Worm (Caenorhabditis elegans) whole organism, early embryonic: ENCODE data around the gene zmp-4.

ENCODE experiments used
- B0310.2 ChIP-seq: sonication (generic microtip); optimal IDR thresholded peaks from 2 replicates; lab custom pipeline; 2016; ENCODE audit warnings: mild to moderate bottlenecking, missing genetic modification characterization, missing compliant biosample characterization
- F13C5.2 ChIP-seq: sonication (generic microtip); optimal IDR thresholded peaks from 2 replicates; lab custom pipeline; 2017; ENCODE audit warnings: mild to moderate bottlenecking, missing genetic modification characterization, inconsistent platforms, missing compliant biosample characterization
- aly-1 ChIP-seq: sonication (generic microtip); optimal IDR thresholded peaks from 2 replicates; lab custom pipeline; 2016; ENCODE audit warnings: missing genetic modification characterization, missing compliant biosample characterization
- ama-1 ChIP-seq: fragments of 150-350 bp; optimal IDR thresholded peaks from 2 replicates; lab custom pipeline; 2014
- ceh-36 ChIP-seq: sonication (generic microtip); optimal IDR thresholded peaks from 2 replicates; lab custom pipeline; 2016; ENCODE audit warnings: missing genetic modification characterization, inconsistent platforms, missing compliant biosample characterization
- ets-7 ChIP-seq: sonication (generic microtip); optimal IDR thresholded peaks from 2 replicates; lab custom pipeline; 2016; ENCODE audit warnings: missing genotype, missing genetic modification characterization, missing compliant biosample characterization
- flt-1 ChIP-seq: fragments of 200-800 bp; sonication (Bioruptor generic); IDR thresholded peaks from 2 replicates; pipeline ENCODE4 v1.3.6; 2022; ENCODE audit warnings: missing genetic modification characterization, missing compliant biosample characterization
- hmbx-1 ChIP-seq: sonication (generic microtip); optimal IDR thresholded peaks from 2 replicates; lab custom pipeline; 2016; ENCODE audit warnings: mild to moderate bottlenecking, missing genetic modification characterization, missing compliant biosample characterization
- hnd-1 ChIP-seq: sonication (generic microtip); optimal IDR thresholded peaks from 2 replicates; lab custom pipeline; 2016; ENCODE audit warnings: missing genetic modification characterization, missing compliant biosample characterization
- pes-1 ChIP-seq: fragments of 200-800 bp; sonication (Bioruptor generic); IDR thresholded peaks from 2 replicates; pipeline ENCODE4 v1.3.6; 2022; ENCODE audit warnings: missing genetic modification reagents, missing genetic modification characterization, missing compliant biosample characterization
- scrt-1 ChIP-seq: fragments of 200-800 bp; sonication (Bioruptor generic); IDR thresholded peaks from 2 replicates; pipeline ENCODE4 v1.3.6; 2022; ENCODE audit warnings: missing genetic modification characterization, missing compliant biosample characterization
- sea-1 ChIP-seq: fragments of 200-800 bp; sonication (Bioruptor generic); conservative IDR thresholded peaks from 2 replicates; pipeline ENCODE4 v1.3.6; 2022; ENCODE audit warnings: missing genetic modification characterization, missing compliant biosample characterization
- tbx-11 ChIP-seq: fragments of 200-800 bp; sonication (Bioruptor generic); IDR thresholded peaks from 2 replicates; pipeline ENCODE4 v1.3.6; 2022; ENCODE audit warnings: missing genetic modification characterization, missing compliant biosample characterization
- tbx-37 ChIP-seq: fragments of 200-800 bp; sonication (Bioruptor generic); conservative IDR thresholded peaks from 2 replicates; pipeline ENCODE4 v1.3.6; 2022; ENCODE audit warnings: missing genetic modification reagents, missing genetic modification characterization, missing compliant biosample characterization

The zmp-4 gene

ce11 chrV:14875371-14875770, 46.0 kb downstream of the zmp-4 start, which contains the start of gene ZC412.5:
Gene ZC412.5, minus strand, starts transcription at chrV:14875471.
- no peak for TF ChIP-seq aly-1 (tag; lab: Kevin White, UChicago)
- TF ChIP-seq hmbx-1 (tag; lab: Kevin White, UChicago): no peak
- TF ChIP-seq sea-1: no peak
- TF ChIP-seq tbx-11 (GFP tag; lab: Robert Waterston, UW): no peak
- no peak for TF ChIP-seq ets-7 (tag; lab: Kevin White, UChicago)
- no peak for TF ChIP-seq B0310.2 (tag; lab: Kevin White, UChicago)
- no peak for TF ChIP-seq ama-1
- TF ChIP-seq ceh-36 (tag; lab: Kevin White, UChicago): no peak

- TF ChIP-seq hnd-1 (no peak), sea-1 (no peak), flt-1 (no peak), ets-7 (tag; lab: Kevin White, UChicago) (no peak), aly-1 (tag; lab: Kevin White, UChicago) (no peak), ceh-36 (tag; lab: Kevin White, UChicago) (no peak), pes-1 (GFP tag; lab: Robert Waterston, UW) (no peak), scrt-1 (GFP tag; lab: Robert Waterston, UW) (no peak), F13C5.2 (no peak), tbx-37 (no peak), hmbx-1 (tag; lab: Kevin White, UChicago) (no peak), B0310.2 (tag; lab: Kevin White, UChicago) (no peak)
These were observed 50.0 kb downstream of the zmp-4 start, which contains the start of gene ZC412.3 for ce11 chrV:14871365-14871764. Gene ZC412.3, minus strand, starts transcription at chrV:14871547.

- TF ChIP-seq flt-1 (no peak), hmbx-1 (tag; lab: Kevin White, UChicago) (no peak), tbx-11 (GFP tag; lab: Robert Waterston, UW) (no peak), ets-7 (tag; lab: Kevin White, UChicago) (no peak), B0310.2 (tag; lab: Kevin White, UChicago) (no peak), ceh-36 (tag; lab: Kevin White, UChicago) (no peak), aly-1 (tag; lab: Kevin White, UChicago) (no peak), hnd-1 (no peak), pes-1 (GFP tag; lab: Robert Waterston, UW) (no peak), ama-1 (no peak), scrt-1 (GFP tag; lab: Robert Waterston, UW) (no peak), tbx-37 (no peak)
These were observed 53.2 kb downstream of the zmp-4 start, which contains the start of gene gcy-14 for ce11 chrV:14868181-14868580. Gene gcy-14, minus strand, starts transcription at chrV:14868281.
